Worm (Caenorhabditis elegans): ENCODE measurements around the gene str-153.

ce11 chrIV:4903961-4904360 is 30.2 kb upstream of the str-153 start, which contains the start of gene str-161:
- no peak for TF ChIP-seq ceh-9 (tag; optimal IDR thresholded peaks at IDR 0.05)
- TF ChIP-seq che-1 (tag; optimal IDR thresholded peaks at IDR 0.05), result no peak
- TF ChIP-seq unc-3 (GFP tag; conservative IDR thresholded peaks at IDR 0.05), result no peak
- no peak for TF ChIP-seq unc-3 (tag; optimal IDR thresholded peaks at IDR 0.05)
- no peak for TF ChIP-seq hlh-13 (GFP tag; optimal IDR thresholded peaks at IDR 0.05)
- TF ChIP-seq unc-86 (tag; optimal IDR thresholded peaks at IDR 0.05), result no peak
- TF ChIP-seq elt-2 (tag; optimal IDR thresholded peaks at IDR 0.05), result no peak
- no peak for TF ChIP-seq zip-5 (tag; optimal IDR thresholded peaks at IDR 0.05)
- no peak for TF ChIP-seq sox-2 (GFP tag; IDR thresholded peaks at IDR 0.05)
- no peak for TF ChIP-seq sox-4 (tag; optimal IDR thresholded peaks at IDR 0.05)
- no peak for TF ChIP-seq lin-11 (tag; optimal IDR thresholded peaks at IDR 0.05)

Measured in whole organism, late embryonic.